ENCODE assay signal across 1 fruit fly cellular context in the genomic region with DNA sequence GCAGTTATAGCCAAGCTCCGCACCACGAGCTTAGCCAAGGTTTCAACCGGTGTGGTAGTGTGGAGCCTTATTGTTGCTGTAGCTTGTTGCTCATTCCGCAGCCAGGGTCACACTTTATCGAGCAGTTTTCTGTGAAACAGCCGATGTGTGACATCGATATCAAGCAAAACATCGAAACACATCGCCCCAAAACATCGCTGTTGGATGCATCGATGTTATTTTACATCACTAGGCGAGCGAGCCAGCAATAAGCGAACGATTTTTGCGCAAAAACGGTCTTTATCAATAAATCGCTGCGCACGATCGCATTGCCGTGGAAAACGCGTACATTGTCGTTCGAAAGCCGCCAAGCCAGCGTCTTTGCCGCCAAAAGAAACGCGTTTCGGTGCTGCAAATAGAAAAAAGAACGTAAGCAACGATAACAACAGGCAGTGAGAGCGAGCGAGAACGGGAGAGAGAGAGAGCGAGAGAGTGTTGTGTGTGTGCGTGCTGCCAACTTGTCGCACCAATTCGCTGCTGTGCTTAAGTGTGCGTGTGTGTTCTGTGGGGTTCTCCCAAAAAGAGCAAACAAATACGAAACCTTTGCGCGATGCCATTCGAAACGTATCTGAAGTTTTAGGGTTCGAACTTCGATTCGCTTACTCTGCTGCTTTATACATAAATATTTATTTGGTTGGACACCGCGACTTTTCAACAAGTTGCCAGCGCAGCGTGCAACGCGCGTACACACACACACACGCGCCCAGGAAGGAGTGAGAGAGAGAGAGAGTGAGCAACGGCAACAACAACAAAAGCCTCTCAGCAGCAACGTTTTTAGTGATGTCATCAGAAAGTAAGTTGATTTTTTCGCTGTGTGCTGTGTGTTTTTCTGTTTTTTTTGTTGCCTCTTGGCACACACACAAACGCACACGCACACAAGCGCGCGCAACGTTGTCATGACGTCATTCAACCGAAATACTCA.
A peak's percentile ranks its signal among the peaks of the same experiment; 100 is the strongest.
TF ChIP-seq lines count a peak whose summit lies in the region.

No protein-coding gene starts in this region.

TF ChIP-seq in whole organism, embryonic, 481 proteins besides CTCF, POLR2A, EP300 and RAD21 (continued from another document and continues in another):
- TF ChIP-seq D (optimal IDR thresholded peaks at IDR 0.05; lab: Kevin White, UChicago) (no peak), D (GFP tag; optimal IDR thresholded peaks at IDR 0.05; lab: Kevin White, UChicago) (no peak), CG8359 (GFP tag; optimal IDR thresholded peaks at IDR 0.05; lab: Kevin White, UChicago; ENCODE audit: borderline replicate concordance) (no peak), Xrp1 (GFP tag; IDR thresholded peaks at IDR 0.05; lab: Robert Waterston, UW) (no peak), Hr39 (optimal IDR thresholded peaks at IDR 0.05; lab: Kevin White, UChicago) (no peak), E2f2 (GFP tag; IDR thresholded peaks at IDR 0.05; lab: Robert Waterston, UW) (peak; percentile 94), CG9609 (GFP tag; optimal IDR thresholded peaks at IDR 0.05; lab: Kevin White, UChicago) (peak; percentile 40), dan (GFP tag; IDR thresholded peaks at IDR 0.05; lab: Robert Waterston, UW) (no peak), sd (tag; optimal IDR thresholded peaks at IDR 0.05; lab: Kevin White, UChicago) (peak; percentile 19), CG4730 (GFP tag; IDR thresholded peaks at IDR 0.05; lab: Robert Waterston, UW) (no peak), CG10267 (tag; optimal IDR thresholded peaks at IDR 0.05; lab: Kevin White, UChicago) (peak; percentile 62), az2 (GFP tag; optimal IDR thresholded peaks at IDR 0.05; lab: Kevin White, UChicago) (no peak), Side (GFP tag; optimal IDR thresholded peaks at IDR 0.05; lab: Kevin White, UChicago) (peak; percentile 38), Gug (GFP tag; IDR thresholded peaks at IDR 0.05; lab: Robert Waterston, UW) (peak; percentile 66; the same call in 2 of the 4 replicates), jumu (GFP tag; optimal IDR thresholded peaks at IDR 0.05; lab: Kevin White, UChicago) (peak; percentile 46), run (tag; optimal IDR thresholded peaks at IDR 0.05; lab: Kevin White, UChicago) (no peak), phol (tag; optimal IDR thresholded peaks at IDR 0.05; lab: Kevin White, UChicago) (peak; percentile 54), Dek (tag; optimal IDR thresholded peaks at IDR 0.05; lab: Kevin White, UChicago) (peak; percentile 51), CG12744 (GFP tag; optimal IDR thresholded peaks at IDR 0.05; lab: Kevin White, UChicago) (no peak), CG12391 (tag; optimal IDR thresholded peaks at IDR 0.05; lab: Kevin White, UChicago) (peak; percentile 25), Hmr (GFP tag; optimal IDR thresholded peaks at IDR 0.05; lab: Kevin White, UChicago) (peak; percentile 70), CG11456 (GFP tag; IDR thresholded peaks at IDR 0.05; lab: Robert Waterston, UW) (peak; percentile 72; the same call in 2 of the 3 replicates), danr (GFP tag; IDR thresholded peaks at IDR 0.05; lab: Robert Waterston, UW) (no peak), CG18011 (GFP tag; optimal IDR thresholded peaks at IDR 0.05; lab: Kevin White, UChicago) (no peak), wek (GFP tag; optimal IDR thresholded peaks at IDR 0.05; lab: Kevin White, UChicago) (no peak), CG7372 (GFP tag; IDR thresholded peaks at IDR 0.05; lab: Robert Waterston, UW) (no peak; the same call in 1 of the 2 replicates), bbx (GFP tag; IDR thresholded peaks at IDR 0.05; lab: Robert Waterston, UW; ENCODE audit: partially characterized antibody) (peak; percentile 99), en (GFP tag; optimal IDR thresholded peaks at IDR 0.05; lab: Kevin White, UChicago) (no peak), zfh1 (GFP tag; IDR thresholded peaks at IDR 0.05; lab: Robert Waterston, UW) (no peak), D19B (GFP tag; optimal IDR thresholded peaks at IDR 0.05; lab: Kevin White, UChicago) (no peak), CG34376 (GFP tag; optimal IDR thresholded peaks at IDR 0.05; lab: Kevin White, UChicago) (peak; percentile 38), dati (GFP tag; IDR thresholded peaks at IDR 0.05; lab: Robert Waterston, UW) (no peak), croc (GFP tag; conservative IDR thresholded peaks at IDR 0.05; lab: Robert Waterston, UW) (no peak), sug (tag; optimal IDR thresholded peaks at IDR 0.05; lab: Kevin White, UChicago) (peak; percentile 4), CG17361 (GFP tag; IDR thresholded peaks at IDR 0.05; lab: Robert Waterston, UW) (peak; percentile 33; the same call in 1 of the 3 replicates), CG17385 (GFP tag; optimal IDR thresholded peaks at IDR 0.05; lab: Kevin White, UChicago) (peak; percentile 5), CrebB (tag; optimal IDR thresholded peaks at IDR 0.05; lab: Kevin White, UChicago) (peak; percentile 85), stwl (tag; optimal IDR thresholded peaks at IDR 0.05; lab: Kevin White, UChicago) (peak; percentile 86), CG30403 (GFP tag; optimal IDR thresholded peaks at IDR 0.05; lab: Kevin White, UChicago) (peak; percentile 31), CG3838 (GFP tag; optimal IDR thresholded peaks at IDR 0.05; lab: Kevin White, UChicago) (no peak), CG1647 (GFP tag; optimal IDR thresholded peaks at IDR 0.05; lab: Kevin White, UChicago) (peak; percentile 40), CG6683 (GFP tag; optimal IDR thresholded peaks at IDR 0.05; lab: Kevin White, UChicago) (no peak), CG6689 (GFP tag; IDR thresholded peaks at IDR 0.05; lab: Robert Waterston, UW) (peak; percentile 26; the same call in 1 of the 2 replicates), CG2712 (tag; optimal IDR thresholded peaks at IDR 0.05; lab: Kevin White, UChicago) (peak; percentile 24), CG5245 (GFP tag; optimal IDR thresholded peaks at IDR 0.05; lab: Kevin White, UChicago) (no peak), CG34422 (GFP tag; IDR thresholded peaks at IDR 0.05; lab: Robert Waterston, UW) (0 out of 3 replicates have a peak, but pooled peaks have one; percentile 14), CG9215 (GFP tag; IDR thresholded peaks at IDR 0.05; lab: Robert Waterston, UW) (0 out of 2 replicates have a peak, but pooled peaks have one; percentile 19), Lhr (GFP tag; optimal IDR thresholded peaks at IDR 0.05; lab: Kevin White, UChicago) (peak; percentile 91), tna (GFP tag; IDR thresholded peaks at IDR 0.05; lab: Robert Waterston, UW; ENCODE audit: partially characterized antibody) (peak; percentile 97), scrt (GFP tag; optimal IDR thresholded peaks at IDR 0.05; lab: Kevin White, UChicago) (peak; percentile 88), fu2 (GFP tag; optimal IDR thresholded peaks at IDR 0.05; lab: Kevin White, UChicago) (no peak), nau (GFP tag; optimal IDR thresholded peaks at IDR 0.05; lab: Kevin White, UChicago) (no peak), hkb (optimal IDR thresholded peaks at IDR 0.05; lab: Kevin White, UChicago) (peak; percentile 68), hkb (GFP tag; IDR thresholded peaks at IDR 0.05; lab: Robert Waterston, UW) (no peak; the same call in 1 of the 2 replicates), oc (tag; optimal IDR thresholded peaks at IDR 0.05; lab: Kevin White, UChicago) (no peak), sens (GFP tag; lab: Kevin White, UChicago) (peak; percentile 80), CG6175 (GFP tag; IDR thresholded peaks at IDR 0.05; lab: Robert Waterston, UW) (peak; percentile 45; the same call in 1 of the 3 replicates), CG2199 (GFP tag; IDR thresholded peaks at IDR 0.05; lab: Robert Waterston, UW) (no peak), ewg (GFP tag; optimal IDR thresholded peaks at IDR 0.05; lab: Kevin White, UChicago) (no peak), CG4820 (GFP tag; optimal IDR thresholded peaks at IDR 0.05; lab: Kevin White, UChicago) (no peak), CG12236 (GFP tag; optimal IDR thresholded peaks at IDR 0.05; lab: Kevin White, UChicago) (no peak), HmgD (GFP tag; optimal IDR thresholded peaks at IDR 0.05; lab: Kevin White, UChicago) (peak; percentile 75), bowl (GFP tag; IDR thresholded peaks at IDR 0.05; lab: Robert Waterston, UW) (no peak), vfl (GFP tag; optimal IDR thresholded peaks at IDR 0.05; lab: Kevin White, UChicago) (peak; percentile 46), CG42726 (GFP tag; IDR thresholded peaks at IDR 0.05; lab: Robert Waterston, UW; ENCODE audit: partially characterized antibody) (peak; percentile 99), CG11085 (GFP tag; IDR thresholded peaks at IDR 0.05; lab: Robert Waterston, UW) (0 out of 2 replicates have a peak, but pooled peaks have one; percentile 21), dimm (GFP tag; IDR thresholded peaks at IDR 0.05; lab: Robert Waterston, UW) (no peak), Antp (GFP tag; optimal IDR thresholded peaks at IDR 0.05; lab: Kevin White, UChicago) (peak; percentile 16), crp (GFP tag; optimal IDR thresholded peaks at IDR 0.05; lab: Kevin White, UChicago) (peak in 1 of 2 experiments; percentile 6), Ada2b (GFP tag; IDR thresholded peaks at IDR 0.05; lab: Robert Waterston, UW) (no peak), ac (GFP tag; optimal IDR thresholded peaks at IDR 0.05; lab: Kevin White, UChicago) (no peak), ssp (GFP tag; IDR thresholded peaks at IDR 0.05; lab: Robert Waterston, UW) (peak; percentile 52), row (GFP tag; IDR thresholded peaks at IDR 0.05; lab: Robert Waterston, UW) (peak; percentile 53), pb (GFP tag; optimal IDR thresholded peaks at IDR 0.05; lab: Kevin White, UChicago) (no peak), MTF-1 (GFP tag; optimal IDR thresholded peaks at IDR 0.05; lab: Kevin White, UChicago; ENCODE audit: borderline replicate concordance) (no peak), slbo (GFP tag; IDR thresholded peaks at IDR 0.05; lab: Robert Waterston, UW) (peak; percentile 47; the same call in 1 of the 2 replicates), CG4282 (GFP tag; optimal IDR thresholded peaks at IDR 0.05; lab: Kevin White, UChicago) (peak; percentile 9), PHDP (tag; optimal IDR thresholded peaks at IDR 0.05; lab: Kevin White, UChicago) (no peak), Mrtf (GFP tag; IDR thresholded peaks at IDR 0.05; lab: Robert Waterston, UW) (no peak), MBD-R2 (GFP tag; IDR thresholded peaks at IDR 0.05; lab: Robert Waterston, UW) (peak; percentile 40), CG9797 (GFP tag; optimal IDR thresholded peaks at IDR 0.05; lab: Kevin White, UChicago) (peak; percentile 93), CG17186 (GFP tag; optimal IDR thresholded peaks at IDR 0.05; lab: Kevin White, UChicago) (peak; percentile 96), CG17912 (GFP tag; optimal IDR thresholded peaks at IDR 0.05; lab: Kevin White, UChicago) (no peak), tll (GFP tag; optimal IDR thresholded peaks at IDR 0.05; lab: Kevin White, UChicago) (peak; percentile 12 to 70), Vsx1 (GFP tag; optimal IDR thresholded peaks at IDR 0.05; lab: Kevin White, UChicago) (no peak), CG12219 (GFP tag; optimal IDR thresholded peaks at IDR 0.05; lab: Kevin White, UChicago) (no peak), TFAM (GFP tag; optimal IDR thresholded peaks at IDR 0.05; lab: Kevin White, UChicago) (no peak), Mes4 (GFP tag; optimal IDR thresholded peaks at IDR 0.05; lab: Kevin White, UChicago) (no peak), fru (optimal IDR thresholded peaks at IDR 0.05; lab: Kevin White, UChicago) (peak; percentile 32), HLH54F (GFP tag; optimal IDR thresholded peaks at IDR 0.05; lab: Kevin White, UChicago) (peak; percentile 14), ranshi (GFP tag; IDR thresholded peaks at IDR 0.05; lab: Robert Waterston, UW) (0 out of 2 replicates have a peak, but pooled peaks have one; percentile 17), Aef1 (GFP tag; IDR thresholded peaks at IDR 0.05; lab: Robert Waterston, UW) (peak; percentile 87), odd (GFP tag; optimal IDR thresholded peaks at IDR 0.05; lab: Kevin White, UChicago) (no peak), kay (GFP tag; optimal IDR thresholded peaks at IDR 0.05; lab: Kevin White, UChicago) (no peak), CG14050 (GFP tag; IDR thresholded peaks at IDR 0.05; lab: Robert Waterston, UW) (no peak), otp (GFP tag; IDR thresholded peaks at IDR 0.05; lab: Robert Waterston, UW) (no peak), CG12769 (tag; optimal IDR thresholded peaks at IDR 0.05; lab: Kevin White, UChicago) (peak; percentile 53), cg (GFP tag; optimal IDR thresholded peaks at IDR 0.05; lab: Kevin White, UChicago) (peak; percentile 99), CG10543 (GFP tag; optimal IDR thresholded peaks at IDR 0.05; lab: Kevin White, UChicago) (peak; percentile 62), salm (tag; optimal IDR thresholded peaks at IDR 0.05; lab: Kevin White, UChicago) (no peak), CG11696 (GFP tag; IDR thresholded peaks at IDR 0.05; lab: Robert Waterston, UW) (no peak), Optix (GFP tag; IDR thresholded peaks at IDR 0.05; lab: Robert Waterston, UW) (no peak), dmrt11E (tag; optimal IDR thresholded peaks at IDR 0.05; lab: Kevin White, UChicago) (peak; percentile 1), CG14441 (GFP tag; IDR thresholded peaks at IDR 0.05; lab: Robert Waterston, UW) (0 out of 2 replicates have a peak, but pooled peaks have one; percentile 10), al (GFP tag; IDR thresholded peaks at IDR 0.05; lab: Robert Waterston, UW) (peak; percentile 29; the same call in 1 of the 2 replicates), HLHmδ (GFP tag; optimal IDR thresholded peaks at IDR 0.05; lab: Kevin White, UChicago) (no peak), H15 (GFP tag; IDR thresholded peaks at IDR 0.05; lab: Robert Waterston, UW) (no peak), CG14014 (GFP tag; IDR thresholded peaks at IDR 0.05; lab: Robert Waterston, UW) (no peak), Atf3 (GFP tag; optimal IDR thresholded peaks at IDR 0.05; lab: Kevin White, UChicago) (peak; percentile 84), CG10147 (GFP tag; optimal IDR thresholded peaks at IDR 0.05; lab: Kevin White, UChicago) (peak; percentile 13), pita (GFP tag; optimal IDR thresholded peaks at IDR 0.05; lab: Kevin White, UChicago) (peak; percentile 87), sr (GFP tag; IDR thresholded peaks at IDR 0.05; lab: Robert Waterston, UW) (no peak), gfzf (GFP tag; optimal IDR thresholded peaks at IDR 0.05; lab: Kevin White, UChicago) (peak; percentile 93), sob (GFP tag; IDR thresholded peaks at IDR 0.05; lab: Robert Waterston, UW) (peak; percentile 61), psq (GFP tag; optimal IDR thresholded peaks at IDR 0.05; lab: Kevin White, UChicago) (no peak), Nf-YC (tag; optimal IDR thresholded peaks at IDR 0.05; lab: Kevin White, UChicago) (peak; percentile 4), Mad (GFP tag; optimal IDR thresholded peaks at IDR 0.05; lab: Kevin White, UChicago) (no peak), CG43689 (GFP tag; IDR thresholded peaks at IDR 0.05; lab: Robert Waterston, UW) (no peak), Chrac-16 (GFP tag; optimal IDR thresholded peaks at IDR 0.05; lab: Kevin White, UChicago) (peak; percentile 11), lbe (GFP tag; optimal IDR thresholded peaks at IDR 0.05; lab: Kevin White, UChicago) (peak; percentile 20)
